Fruit fly (Drosophila melanogaster): ENCODE measurements around the gene Gba1b.

Gene Gba1b

dm6 chr3R:23726740-23727139 lies 22.1 kb downstream of the Gba1b start (continued):
- TF ChIP-seq gcm (GFP tag; optimal IDR thresholded peaks at IDR 0.05) (peak; percentile 52), HLH54F (GFP tag; optimal IDR thresholded peaks at IDR 0.05) (peak; percentile 73), Dll (GFP tag; IDR thresholded peaks at IDR 0.05; ENCODE audit: partially characterized antibody) (no peak), CG15479 (GFP tag; optimal IDR thresholded peaks at IDR 0.05) (no peak), Rfx (GFP tag; IDR thresholded peaks at IDR 0.05) (peak; percentile 91), her (GFP tag; optimal IDR thresholded peaks at IDR 0.05) (peak; percentile 56), CG4820 (GFP tag; optimal IDR thresholded peaks at IDR 0.05) (peak; percentile 52), tio (GFP tag; optimal IDR thresholded peaks at IDR 0.05) (peak; percentile 61), CG12659 (GFP tag; optimal IDR thresholded peaks at IDR 0.05) (peak; percentile 86), Kr (GFP tag; optimal IDR thresholded peaks at IDR 0.05) (no peak), emc (GFP tag; optimal IDR thresholded peaks at IDR 0.05) (no peak), CG7357 (GFP tag; IDR thresholded peaks at IDR 0.05) (peak; percentile 67), usp (GFP tag; optimal IDR thresholded peaks at IDR 0.05) (no peak), CG14014 (GFP tag; IDR thresholded peaks at IDR 0.05) (peak; percentile 86), tll (GFP tag; optimal IDR thresholded peaks at IDR 0.05) (no peak), CG15696 (tag; optimal IDR thresholded peaks at IDR 0.05) (peak; percentile 28), CkIIα-i1 (GFP tag; IDR thresholded peaks at IDR 0.05) (no peak), CG16813 (GFP tag; IDR thresholded peaks at IDR 0.05; ENCODE audit: partially characterized antibody) (no peak), CG2120 (GFP tag; optimal IDR thresholded peaks at IDR 0.05) (peak; percentile 95), CG13424 (tag; optimal IDR thresholded peaks at IDR 0.05) (peak; percentile 63), Adf1 (GFP tag; IDR thresholded peaks at IDR 0.05) (peak; percentile 68), CG9876 (GFP tag; optimal IDR thresholded peaks at IDR 0.05) (peak; percentile 1), zen (tag; optimal IDR thresholded peaks at IDR 0.05) (peak; percentile 41), sug (tag; optimal IDR thresholded peaks at IDR 0.05) (peak; percentile 13), Pdp1 (GFP tag; optimal IDR thresholded peaks at IDR 0.05) (peak; percentile 67 to 74), pnt (GFP tag; optimal IDR thresholded peaks at IDR 0.05) (peak; percentile 49), Neu2 (GFP tag; optimal IDR thresholded peaks at IDR 0.05; ENCODE audit: borderline replicate concordance) (no peak), mam (GFP tag; optimal IDR thresholded peaks at IDR 0.05) (peak; percentile 85), CG15011 (GFP tag; optimal IDR thresholded peaks at IDR 0.05) (peak; percentile 82), dmrt11E (tag; optimal IDR thresholded peaks at IDR 0.05) (peak; percentile 5), chif (GFP tag; optimal IDR thresholded peaks at IDR 0.05) (peak; percentile 45 to 57), CG17328 (GFP tag; IDR thresholded peaks at IDR 0.05) (peak; percentile 67), CG18599 (GFP tag; optimal IDR thresholded peaks at IDR 0.05) (peak; percentile 94), CG2199 (GFP tag; IDR thresholded peaks at IDR 0.05) (no peak), CG1832 (GFP tag; optimal IDR thresholded peaks at IDR 0.05) (no peak), tna (GFP tag; IDR thresholded peaks at IDR 0.05; ENCODE audit: partially characterized antibody) (no peak), CG33213 (GFP tag; optimal IDR thresholded peaks at IDR 0.05) (peak; percentile 16), zen2 (GFP tag; IDR thresholded peaks at IDR 0.05; ENCODE audit: partially characterized antibody) (no peak), CG18476 (GFP tag; optimal IDR thresholded peaks at IDR 0.05) (peak; percentile 65), Hand (GFP tag; optimal IDR thresholded peaks at IDR 0.05) (peak; percentile 86), lbe (GFP tag; optimal IDR thresholded peaks at IDR 0.05) (peak; percentile 52), bcd (GFP tag; optimal IDR thresholded peaks at IDR 0.05) (peak; percentile 82), CG17361 (GFP tag; IDR thresholded peaks at IDR 0.05) (peak; percentile 75), Ets97D (GFP tag; optimal IDR thresholded peaks at IDR 0.05) (peak; percentile 24), CG3726 (GFP tag; IDR thresholded peaks at IDR 0.05) (no peak), z (GFP tag; IDR thresholded peaks at IDR 0.05) (no peak), Side (GFP tag; optimal IDR thresholded peaks at IDR 0.05) (peak; percentile 73), CG6654 (GFP tag; optimal IDR thresholded peaks at IDR 0.05) (peak; percentile 19), Awh (GFP tag; IDR thresholded peaks at IDR 0.05) (0 out of 2 replicates have a peak, but pooled peaks have one; percentile 46), Trl (optimal IDR thresholded peaks at IDR 0.05) (no peak), Trl (GFP tag; optimal IDR thresholded peaks at IDR 0.05) (peak; percentile 64)
